Fruit fly (Drosophila melanogaster) whole organism, wandering third instar larva: Measurements from ENCODE around the gene CG42692.

Experiments
- Abd-B ChIP-seq: fragments of >200 bp; optimal IDR thresholded peaks from 2 replicates; lab custom pipeline; 2017; ENCODE audit warnings: missing biosample characterization, missing genetic modification characterization
- Dif ChIP-seq: fragments of 200-275, 200-300 bp; sonication (Bioruptor generic); optimal IDR thresholded peaks from 2 replicates; lab custom pipeline; 2018; ENCODE audit warnings: missing biosample characterization, missing genetic modification characterization; ENCODE audit not compliant: partially characterized antibody
- Hnf4 ChIP-seq: fragments of 200-800 bp; sonication (Bioruptor generic); optimal IDR thresholded peaks from 2 replicates; lab custom pipeline; 2016; ENCODE audit warnings: missing biosample characterization, mild to moderate bottlenecking, missing genetic modification characterization
- OdsH ChIP-seq: fragments of 200-800 bp; sonication (Bioruptor generic); optimal IDR thresholded peaks from 2 replicates; lab custom pipeline; 2016; ENCODE audit warnings: missing biosample characterization, mild to moderate bottlenecking, missing genetic modification characterization
- Sp1 ChIP-seq: fragments of 200-800 bp; sonication (Bioruptor generic); optimal IDR thresholded peaks from 3 replicates; lab custom pipeline; 2019; ENCODE audit warnings: missing biosample characterization, mild to moderate bottlenecking, missing genetic modification characterization, moderate library complexity
- foxo ChIP-seq, 2 experiments: fragments of 200-800 bp; sonication (Bioruptor generic); optimal IDR thresholded peaks; 2 replicates in 1 of 2; 3 replicates in 1 of 2; lab custom pipeline; 2016 to 2017; ENCODE audit warnings: missing biosample characterization in 2 of 2, missing genetic modification characterization in 2 of 2
- h ChIP-seq: fragments of 200-800 bp; sonication (Bioruptor generic); optimal IDR thresholded peaks from 3 replicates; lab custom pipeline; 2016; ENCODE audit warnings: missing biosample characterization, mild to moderate bottlenecking, missing genetic modification characterization
- jim ChIP-seq: fragments of 175-275, 200-325 bp; sonication (Bioruptor generic); optimal IDR thresholded peaks from 2 replicates; lab custom pipeline; 2016; ENCODE audit warnings: missing biosample characterization, mild to moderate bottlenecking, missing genetic modification characterization
- usp ChIP-seq: fragments of >200 bp; optimal IDR thresholded peaks from 2 replicates; lab custom pipeline; 2017; ENCODE audit warnings: missing biosample characterization, missing genetic modification characterization

dm6 chr2L:13963467-13964122, 44.3 kb upstream of the CG42692 start, which contains the start of gene NimB1:
- TF ChIP-seq Sp1 (GFP tag; lab: Kevin White, UChicago) (no peak), usp (GFP tag; lab: Kevin White, UChicago) (no peak), OdsH (no peak), jim (GFP tag; lab: Kevin White, UChicago) (no peak), foxo (GFP tag; optimal IDR thresholded peaks at IDR 0.05; lab: Kevin White, UChicago) (no peak), Hnf4 (GFP tag; lab: Kevin White, UChicago) (no peak), Abd-B (no peak), Dif (no peak), h (GFP tag; lab: Kevin White, UChicago) (no peak)
